Worm (Caenorhabditis elegans) whole organism, young adult: Measurements from ENCODE around the gene stt-3.

Source experiments
- B0019.2 ChIP-seq: fragments of 200-800 bp; sonication (Bioruptor generic); conservative IDR thresholded peaks from 2 replicates; pipeline ENCODE4 v1.3.6; 2022; ENCODE audit warnings: missing genetic modification reagents, missing genetic modification characterization, missing compliant biosample characterization
- F49E8.2 ChIP-seq: sonication (generic microtip); optimal IDR thresholded peaks from 3 replicates; lab custom pipeline; 2017; ENCODE audit warnings: missing genetic modification characterization, mild to moderate bottlenecking, missing compliant biosample characterization, antibody characterized with exemption, moderate library complexity; ENCODE audit not compliant: insufficient read depth
- Y95B8A.8 ChIP-seq: fragments of 200-800 bp; sonication (Bioruptor generic); IDR thresholded peaks from 2 replicates; pipeline ENCODE4 v1.3.6; 2022; ENCODE audit warnings: missing genetic modification reagents, missing genetic modification characterization, missing compliant biosample characterization
- ama-1 ChIP-seq, 3 experiments: fragments of 150-350 bp in 1 of 3; sonication (generic microtip) in 2 of 3; optimal IDR thresholded peaks; 2 replicates each; lab custom pipeline; 2014 to 2018; ENCODE audit warnings: missing biosample characterization in 2 of 3, missing genetic modification characterization in 2 of 3, missing genetic modification reagents in 2 of 3
- madf-6 ChIP-seq: fragments of 200-800 bp; sonication (Bioruptor generic); IDR thresholded peaks from 2 replicates; pipeline ENCODE4 v1.3.6; 2022; ENCODE audit warnings: missing genetic modification reagents, missing genetic modification characterization, missing compliant biosample characterization
- nhr-80 ChIP-seq: sonication (generic microtip); optimal IDR thresholded peaks from 2 replicates; lab custom pipeline; 2016; ENCODE audit warnings: missing genetic modification characterization, missing compliant biosample characterization
- pha-4 ChIP-seq: fragments of 150-350 bp; sonication (generic microtip); optimal IDR thresholded peaks from 2 replicates; lab custom pipeline; 2014; ENCODE audit warnings: missing biosample characterization, missing genetic modification reagents, missing genetic modification characterization
- ztf-3 ChIP-seq: fragments of 200-800 bp; sonication (Bioruptor generic); optimal IDR thresholded peaks from 2 replicates; lab custom pipeline; 2018; ENCODE audit warnings: mild to moderate bottlenecking, missing genetic modification characterization, missing compliant biosample characterization

DNA sequence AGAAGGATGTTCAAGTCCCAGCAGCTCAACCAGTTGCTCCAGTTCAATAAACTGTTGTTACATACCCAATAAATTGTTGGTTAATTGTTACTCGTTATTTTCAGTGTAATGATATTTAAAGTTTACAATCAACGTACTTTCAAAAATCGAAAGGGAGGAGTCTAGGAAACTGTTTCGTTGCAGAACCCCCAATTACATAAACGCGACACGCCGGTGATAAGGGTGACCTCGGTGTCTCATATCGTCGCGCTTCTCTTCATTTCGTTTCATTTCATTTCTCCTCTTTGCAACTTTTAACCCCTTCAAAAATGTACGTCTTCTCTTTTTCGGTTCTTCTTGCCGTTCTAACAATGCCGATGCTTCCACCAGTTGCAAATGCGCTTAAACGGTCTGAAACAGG, 40.6 kb upstream of the stt-3 start, which contains the start of gene C23G10.2:
- no peak for TF ChIP-seq B0019.2 (GFP tag; lab: Robert Waterston, UW)
- 0 out of 2 replicates have a peak, but pooled peaks have one; percentile 31 for TF ChIP-seq Y95B8A.8 (GFP tag; lab: Robert Waterston, UW)
- no peak for TF ChIP-seq ama-1 (optimal IDR thresholded peaks at IDR 0.05; lab: Kevin White, UChicago)
- peak in 1 of 2 experiments; percentile 75 for TF ChIP-seq ama-1 (GFP tag; optimal IDR thresholded peaks at IDR 0.05; lab: Kevin White, UChicago)
- no peak for TF ChIP-seq nhr-80 (tag; lab: Kevin White, UChicago)
- no peak for TF ChIP-seq pha-4
- peak; percentile 74 for TF ChIP-seq madf-6 (GFP tag; lab: Robert Waterston, UW)
- peak; percentile 83 for TF ChIP-seq F49E8.2 (tag; lab: Kevin White, UChicago)
- TF ChIP-seq ztf-3 (GFP tag; lab: Kevin White, UChicago), result no peak
